Fruit fly (Drosophila melanogaster): Measurements from ENCODE around the gene CG4080.

The CG4080 gene

dm6 chr3L:9340232-9340631 lies 58.8 kb downstream of the CG4080 start (continued):
- TF ChIP-seq D (optimal IDR thresholded peaks at IDR 0.05) = no peak
- TF ChIP-seq D (GFP tag; optimal IDR thresholded peaks at IDR 0.05) = no peak
- peak; percentile 70 to 82 for TF ChIP-seq Trl (optimal IDR thresholded peaks at IDR 0.05)
- no peak for TF ChIP-seq Trl (GFP tag; optimal IDR thresholded peaks at IDR 0.05)

dm6 chr3L:9339021-9339420 lies 60.0 kb downstream of the CG4080 start:
- TF ChIP-seq CG10462 (GFP tag; optimal IDR thresholded peaks at IDR 0.05) = no peak
- 0 out of 2 replicates have a peak, but pooled peaks have one; percentile 25 for TF ChIP-seq Rfx (GFP tag; IDR thresholded peaks at IDR 0.05)
- TF ChIP-seq CG4424 (GFP tag; optimal IDR thresholded peaks at IDR 0.05) = no peak
- TF ChIP-seq CG34376 (GFP tag; optimal IDR thresholded peaks at IDR 0.05) = no peak
- TF ChIP-seq CG7839 (tag; optimal IDR thresholded peaks at IDR 0.05) = peak; percentile 37
- TF ChIP-seq peb (GFP tag; IDR thresholded peaks at IDR 0.05) = no peak
- TF ChIP-seq sob (GFP tag; IDR thresholded peaks at IDR 0.05) = no peak
- no peak for TF ChIP-seq Ravus (GFP tag; IDR thresholded peaks at IDR 0.05)
- peak; percentile 2 for TF ChIP-seq CG11504 (tag; optimal IDR thresholded peaks at IDR 0.05)
- no peak for TF ChIP-seq amos (GFP tag; IDR thresholded peaks at IDR 0.05; ENCODE audit: partially characterized antibody)
- peak; percentile 79 for TF ChIP-seq Med (GFP tag)
- TF ChIP-seq CG9932 (GFP tag; IDR thresholded peaks at IDR 0.05) = peak; percentile 26; the same call in 1 of the 2 replicates
- peak; percentile 21 for TF ChIP-seq CG2120 (GFP tag; optimal IDR thresholded peaks at IDR 0.05)
- no peak for TF ChIP-seq Chrac-16 (GFP tag; optimal IDR thresholded peaks at IDR 0.05)
- TF ChIP-seq D (optimal IDR thresholded peaks at IDR 0.05) = no peak
- no peak for TF ChIP-seq D (GFP tag; optimal IDR thresholded peaks at IDR 0.05)
- TF ChIP-seq D19A (tag; optimal IDR thresholded peaks at IDR 0.05) = peak; percentile 21
- no peak for TF ChIP-seq fd64A (GFP tag; optimal IDR thresholded peaks at IDR 0.05)
- no peak for TF ChIP-seq run (tag; optimal IDR thresholded peaks at IDR 0.05)
- no peak for TF ChIP-seq CG1602 (GFP tag; optimal IDR thresholded peaks at IDR 0.05)
- no peak for TF ChIP-seq vvl (GFP tag; IDR thresholded peaks at IDR 0.05)
- TF ChIP-seq Deaf1 (tag; optimal IDR thresholded peaks at IDR 0.05) = no peak
- no peak for TF ChIP-seq C15 (GFP tag; IDR thresholded peaks at IDR 0.05)
- TF ChIP-seq chn (GFP tag; optimal IDR thresholded peaks at IDR 0.05) = no peak
- TF ChIP-seq grau (tag; optimal IDR thresholded peaks at IDR 0.05) = peak; percentile 7
- TF ChIP-seq CG17361 (GFP tag; IDR thresholded peaks at IDR 0.05) = no peak
- no peak for TF ChIP-seq Ssrp (tag; optimal IDR thresholded peaks at IDR 0.05)
- no peak for TF ChIP-seq E2f2 (GFP tag; IDR thresholded peaks at IDR 0.05)
- no peak for TF ChIP-seq hkb (optimal IDR thresholded peaks at IDR 0.05)
- peak; percentile 39 for TF ChIP-seq hkb (GFP tag; IDR thresholded peaks at IDR 0.05)
- TF ChIP-seq Camta (GFP tag; optimal IDR thresholded peaks at IDR 0.05) = no peak
- TF ChIP-seq CG6813 (GFP tag; optimal IDR thresholded peaks at IDR 0.05) = no peak
- TF ChIP-seq CG11723 (GFP tag; optimal IDR thresholded peaks at IDR 0.05) = no peak
- no peak for TF ChIP-seq Sry-β (GFP tag; optimal IDR thresholded peaks at IDR 0.05)
- no peak for TF ChIP-seq Lim3 (GFP tag; IDR thresholded peaks at IDR 0.05)
- no peak for TF ChIP-seq btn (GFP tag; optimal IDR thresholded peaks at IDR 0.05)
- TF ChIP-seq CG4404 (GFP tag; IDR thresholded peaks at IDR 0.05) = no peak
- peak; percentile 43 for TF ChIP-seq slbo (GFP tag; IDR thresholded peaks at IDR 0.05)
- no peak for TF ChIP-seq CG1792 (GFP tag; optimal IDR thresholded peaks at IDR 0.05)
- TF ChIP-seq sens (GFP tag) = peak; percentile 70
- no peak for TF ChIP-seq CG14860 (GFP tag; IDR thresholded peaks at IDR 0.05; ENCODE audit: partially characterized antibody)
- TF ChIP-seq ham (GFP tag; IDR thresholded peaks at IDR 0.05) = no peak
- no peak for TF ChIP-seq CG11560 (tag; IDR thresholded peaks at IDR 0.05)
- TF ChIP-seq CG2712 (tag; optimal IDR thresholded peaks at IDR 0.05) = no peak
- TF ChIP-seq lilli (GFP tag; optimal IDR thresholded peaks at IDR 0.05) = peak; percentile 24
- TF ChIP-seq TFAM (GFP tag; optimal IDR thresholded peaks at IDR 0.05) = no peak
- no peak for TF ChIP-seq Dp (GFP tag; optimal IDR thresholded peaks at IDR 0.05)
- TF ChIP-seq row (GFP tag; IDR thresholded peaks at IDR 0.05) = peak; percentile 56
- TF ChIP-seq CG13296 (GFP tag; optimal IDR thresholded peaks at IDR 0.05) = no peak
- no peak for TF ChIP-seq Abd-B (GFP tag; optimal IDR thresholded peaks at IDR 0.05)

Data from whole organism, embryonic.